Worm (Caenorhabditis elegans) whole organism, late embryonic: ENCODE results near the gene gcy-21.
"Not testable (repeated sequence)": the region's sequence is repeated elsewhere in the genome, so short reads cannot be mapped to it uniquely, and the experiment has no call there.

Experiments used
- ama-1 ChIP-seq: fragments of 150-350 bp; optimal IDR thresholded peaks from 2 replicates; lab custom pipeline; 2014
- ceh-22 ChIP-seq: sonication (generic microtip); optimal IDR thresholded peaks from 2 replicates; lab custom pipeline; 2017; ENCODE audit warnings: missing biosample characterization, missing genetic modification characterization
- hlh-13 ChIP-seq: fragments of 200-800 bp; sonication (Bioruptor generic); optimal IDR thresholded peaks from 2 replicates; lab custom pipeline; 2018; ENCODE audit warnings: mild to moderate bottlenecking, missing genetic modification characterization, missing compliant biosample characterization
- hlh-30 ChIP-seq: sonication (generic microtip); optimal IDR thresholded peaks from 2 replicates; lab custom pipeline; 2017; ENCODE audit warnings: antibody characterized with exemption, missing genetic modification characterization, missing compliant biosample characterization; ENCODE audit not compliant: insufficient read depth

- not testable (repeated sequence) for TF ChIP-seq ama-1 (lab: Kevin White, UChicago); ceh-22; hlh-30 (tag; lab: Kevin White, UChicago); hlh-13 (GFP tag; lab: Kevin White, UChicago)
These were observed 47.2 kb upstream of the gcy-21 start, which contains the start of gene D2062.13 for ce11 chrII:2612278-2612677.
